Fruit fly (Drosophila melanogaster) S2 (cell line): ENCODE measurements around the gene AP-1mu.

ENCODE experiments used
- CG8478 ChIP-seq: fragments of >200 bp; optimal IDR thresholded peaks from 2 replicates; lab custom pipeline; 2018
- CTCF ChIP-seq, 2 experiments: fragments of >200 bp; optimal IDR thresholded peaks; 2 replicates each; lab custom pipeline; 2018

DNA sequence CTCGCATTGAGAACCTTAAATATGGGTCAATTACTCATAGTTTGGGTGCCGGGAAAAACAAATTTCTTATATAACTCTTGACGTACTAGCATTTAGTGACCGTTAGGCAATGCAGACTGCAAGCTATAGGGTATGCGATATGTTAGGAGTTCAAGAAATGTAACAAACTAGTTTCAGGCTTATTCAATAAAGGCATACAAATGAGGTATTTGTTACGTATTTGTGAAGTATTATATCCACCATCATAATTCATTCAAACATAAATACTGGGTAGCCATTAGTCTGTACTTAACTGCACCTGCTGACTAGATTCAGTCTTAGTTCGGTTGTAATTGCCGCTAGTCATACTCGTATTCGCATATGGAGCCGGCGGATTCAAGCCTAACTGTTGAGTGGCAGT, 48.9 kb upstream of the AP-1mu start:
- no peak for TF ChIP-seq CTCF (optimal IDR thresholded peaks at IDR 0.05; lab: Kevin White, UChicago)
- TF ChIP-seq CG8478 (lab: Kevin White, UChicago) = no peak
